Worm (Caenorhabditis elegans) whole organism, late embryonic: ENCODE measurements around the gene srh-258.

ENCODE experiments used
- lin-11 ChIP-seq: fragments of 200-800 bp; sonication (Bioruptor generic); optimal IDR thresholded peaks from 2 replicates; lab custom pipeline; 2018; ENCODE audit warnings: mild to moderate bottlenecking, missing genetic modification characterization, missing compliant biosample characterization
- pha-4 ChIP-seq: fragments of 150-350 bp; optimal IDR thresholded peaks from 2 replicates; lab custom pipeline; 2018; ENCODE audit warnings: missing biosample characterization, missing genetic modification reagents, missing genetic modification characterization

- no peak for TF ChIP-seq lin-11
- TF ChIP-seq pha-4 (tag; lab: Kevin White, UChicago): no peak
Measured at ce11 chrV:15442384-15442783, 37.4 kb downstream of the srh-258 start.
